Fruit fly (Drosophila melanogaster) Kc167 (cell line): ENCODE results near the gene CG6290.

Source experiments
- Myc ChIP-seq: fragments of >200 bp; optimal IDR thresholded peaks from 2 replicates; lab custom pipeline; 2017; ENCODE audit warnings: missing external identifiers
- h ChIP-seq: fragments of >200 bp; optimal IDR thresholded peaks from 3 replicates; lab custom pipeline; 2018; ENCODE audit warnings: missing external identifiers
- insv ChIP-seq: fragments of >200 bp; optimal IDR thresholded peaks from 3 replicates; lab custom pipeline; 2018; ENCODE audit warnings: missing external identifiers
- psq ChIP-seq: fragments of >200 bp; optimal IDR thresholded peaks from 2 replicates; lab custom pipeline; 2017; ENCODE audit warnings: missing external identifiers

CG6290 gene

DNA sequence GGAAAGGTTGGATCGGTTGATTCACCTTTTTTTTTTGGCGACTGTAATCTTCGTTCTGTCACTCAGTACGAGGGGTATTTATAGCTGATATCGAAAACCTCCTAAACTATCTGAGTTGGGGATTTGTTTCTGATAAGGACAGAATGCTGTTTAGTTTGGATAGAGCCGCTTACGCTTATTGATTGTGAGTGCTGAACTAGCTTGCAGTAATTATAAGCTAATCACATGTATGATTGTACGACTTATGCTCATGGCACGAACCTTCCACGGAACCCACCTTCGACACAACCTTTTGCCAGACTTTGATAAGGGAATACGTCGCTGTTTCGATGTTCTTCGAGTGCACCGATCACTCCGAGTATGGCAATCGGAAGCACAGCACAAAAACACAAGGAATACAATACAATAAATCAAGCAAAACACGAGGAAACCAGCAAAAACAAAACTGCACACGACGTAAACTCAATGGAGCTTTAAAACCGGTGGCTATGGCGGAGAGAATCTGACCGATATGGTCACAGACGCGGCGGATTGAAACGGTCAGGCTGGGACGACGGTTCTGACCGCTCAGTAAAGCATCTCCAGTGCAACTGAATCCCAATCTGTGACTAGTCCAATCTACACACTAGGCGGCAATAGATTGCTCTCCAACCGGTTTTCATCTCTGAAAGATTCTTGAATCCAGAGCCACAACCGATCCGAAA lies 49.2 kb downstream of the CG6290 start, which contains the start of gene psh:
psh (minus strand) TSS at position 566 of the 704 bp plus-strand sequence.
- TF ChIP-seq insv (no peak), h (no peak), psq (lab: Kevin White, UChicago) (no peak), Myc (lab: Kevin White, UChicago) (no peak)
